Worm (Caenorhabditis elegans) whole organism, mixed stage, embryonic: ENCODE results near the gene srh-27.

ENCODE experiments used
- M03D4.4 ChIP-seq: sonication (generic microtip); optimal IDR thresholded peaks from 2 replicates; lab custom pipeline; 2017; ENCODE audit warnings: mild to moderate bottlenecking, missing genetic modification characterization, missing compliant biosample characterization
- bed-3 ChIP-seq: fragments of 200-800 bp; sonication (Bioruptor generic); optimal IDR thresholded peaks from 3 replicates; lab custom pipeline; 2018; ENCODE audit warnings: mild to moderate bottlenecking, missing genetic modification characterization, moderate library complexity, missing compliant biosample characterization
- blmp-1 ChIP-seq: fragments of 150-350 bp; optimal IDR thresholded peaks from 2 replicates; lab custom pipeline; 2014; ENCODE audit warnings: missing biosample characterization, missing genetic modification characterization
- ceh-39 ChIP-seq: fragments of 150-350 bp; optimal IDR thresholded peaks from 2 replicates; lab custom pipeline; 2014; ENCODE audit warnings: missing biosample characterization, missing genetic modification characterization
- ceh-83 ChIP-seq: fragments of 200-800 bp; sonication (Bioruptor generic); optimal IDR thresholded peaks from 2 replicates; lab custom pipeline; 2018; ENCODE audit warnings: mild to moderate bottlenecking, missing genetic modification characterization, missing compliant biosample characterization
- ces-1 ChIP-seq: fragments of 150-350 bp; optimal IDR thresholded peaks from 2 replicates; lab custom pipeline; 2014; ENCODE audit warnings: missing biosample characterization, missing genetic modification reagents, missing genetic modification characterization
- cnd-1 ChIP-seq: fragments of 200-800 bp; sonication (Bioruptor generic); optimal IDR thresholded peaks from 2 replicates; lab custom pipeline; 2018; ENCODE audit warnings: mild to moderate bottlenecking, missing genetic modification characterization, missing compliant biosample characterization
- drap-1 ChIP-seq: fragments of 200-800 bp; sonication (Bioruptor generic); optimal IDR thresholded peaks from 3 replicates; lab custom pipeline; 2018; ENCODE audit warnings: mild to moderate bottlenecking, missing genetic modification characterization, missing compliant biosample characterization
- elt-1 ChIP-seq: sonication (generic microtip); optimal IDR thresholded peaks from 2 replicates; lab custom pipeline; 2017; ENCODE audit warnings: missing genetic modification characterization, mild to moderate bottlenecking, missing compliant biosample characterization, antibody characterized with exemption, moderate library complexity, borderline replicate concordance; ENCODE audit not compliant: insufficient read depth
- elt-3 ChIP-seq: fragments of 150-350 bp; optimal IDR thresholded peaks from 2 replicates; lab custom pipeline; 2014; ENCODE audit warnings: missing biosample characterization, missing genetic modification characterization
- flh-1 ChIP-seq: fragments of 200-800 bp; sonication (Bioruptor generic); optimal IDR thresholded peaks from 2 replicates; lab custom pipeline; 2018; ENCODE audit warnings: mild to moderate bottlenecking, missing genetic modification characterization, moderate library complexity, missing compliant biosample characterization
- ham-2 ChIP-seq: fragments of 200-800 bp; sonication (Bioruptor generic); optimal IDR thresholded peaks from 2 replicates; lab custom pipeline; 2018; ENCODE audit warnings: mild to moderate bottlenecking, missing genetic modification characterization, missing compliant biosample characterization
- hlh-1 ChIP-seq: fragments of 150-350 bp; optimal IDR thresholded peaks from 2 replicates; lab custom pipeline; 2014; ENCODE audit warnings: missing biosample characterization, missing genetic modification reagents, missing genetic modification characterization
- lin-13 ChIP-seq: fragments of 150-350 bp; optimal IDR thresholded peaks from 2 replicates; lab custom pipeline; 2014; ENCODE audit warnings: missing biosample characterization, missing genetic modification characterization
- lin-32 ChIP-seq: fragments of 200-800 bp; sonication (Bioruptor generic); optimal IDR thresholded peaks from 2 replicates; lab custom pipeline; 2018; ENCODE audit warnings: mild to moderate bottlenecking, missing genetic modification characterization, missing compliant biosample characterization
- lsy-2 ChIP-seq: fragments of 150-350 bp; optimal IDR thresholded peaks from 2 replicates; lab custom pipeline; 2014; ENCODE audit warnings: missing biosample characterization, missing genetic modification characterization
- mab-5 ChIP-seq: fragments of 150-350 bp; optimal IDR thresholded peaks from 2 replicates; lab custom pipeline; 2014; ENCODE audit warnings: missing biosample characterization, missing genetic modification characterization
- mep-1 ChIP-seq: fragments of 150-350 bp; optimal IDR thresholded peaks from 2 replicates; lab custom pipeline; 2017; ENCODE audit warnings: missing biosample characterization, missing genetic modification reagents, missing genetic modification characterization, inconsistent platforms
- mls-2 ChIP-seq: sonication (generic microtip); optimal IDR thresholded peaks from 2 replicates; lab custom pipeline; 2016; ENCODE audit warnings: mild to moderate bottlenecking, missing genetic modification characterization, moderate library complexity, missing compliant biosample characterization
- nhr-12 ChIP-seq: fragments of 150-350 bp; optimal IDR thresholded peaks from 2 replicates; lab custom pipeline; 2014; ENCODE audit warnings: missing biosample characterization, missing genetic modification characterization
- nhr-2 ChIP-seq: fragments of 150-350 bp; optimal IDR thresholded peaks from 2 replicates; lab custom pipeline; 2014; ENCODE audit warnings: missing biosample characterization, missing genetic modification characterization
- nhr-237 ChIP-seq: fragments of 150-350 bp; optimal IDR thresholded peaks from 2 replicates; lab custom pipeline; 2014; ENCODE audit warnings: missing biosample characterization, missing genetic modification characterization
- nhr-28 ChIP-seq: fragments of 150-350 bp; optimal IDR thresholded peaks from 2 replicates; lab custom pipeline; 2014; ENCODE audit warnings: missing biosample characterization, missing genetic modification characterization
- pha-4 ChIP-seq: fragments of 150-350 bp; optimal IDR thresholded peaks from 2 replicates; lab custom pipeline; 2018; ENCODE audit warnings: missing biosample characterization, missing genetic modification reagents, missing genetic modification characterization
- sem-2 ChIP-seq: fragments of 200-800 bp; sonication (Bioruptor generic); optimal IDR thresholded peaks from 2 replicates; lab custom pipeline; 2018; ENCODE audit warnings: mild to moderate bottlenecking, missing genetic modification characterization, missing compliant biosample characterization
- snpc-4 ChIP-seq: fragments of 150-350 bp; optimal IDR thresholded peaks from 2 replicates; lab custom pipeline; 2014; ENCODE audit warnings: missing biosample characterization, missing genetic modification characterization
- tbx-8 ChIP-seq: fragments of 200-800 bp; sonication (Bioruptor generic); optimal IDR thresholded peaks from 2 replicates; lab custom pipeline; 2018; ENCODE audit warnings: mild to moderate bottlenecking, missing genetic modification characterization, moderate library complexity, missing compliant biosample characterization
- unc-120 ChIP-seq: sonication (generic microtip); optimal IDR thresholded peaks from 2 replicates; lab custom pipeline; 2017; ENCODE audit warnings: missing genetic modification characterization, missing compliant biosample characterization; ENCODE audit not compliant: poor library complexity, severe bottlenecking
- unc-39 ChIP-seq: fragments of 150-350 bp; optimal IDR thresholded peaks from 2 replicates; lab custom pipeline; 2014; ENCODE audit warnings: missing biosample characterization, missing genetic modification characterization
- unc-62 ChIP-seq: fragments of 150-350 bp; optimal IDR thresholded peaks from 2 replicates; lab custom pipeline; 2014; ENCODE audit warnings: missing biosample characterization, missing genetic modification reagents, missing genetic modification characterization
- zip-8 ChIP-seq: fragments of 150-350 bp; optimal IDR thresholded peaks from 2 replicates; lab custom pipeline; 2014; ENCODE audit warnings: missing biosample characterization, missing genetic modification characterization
- ztf-11 ChIP-seq: fragments of 150-350 bp; optimal IDR thresholded peaks from 2 replicates; lab custom pipeline; 2014; ENCODE audit warnings: missing biosample characterization, missing genetic modification characterization

Gene srh-27

DNA sequence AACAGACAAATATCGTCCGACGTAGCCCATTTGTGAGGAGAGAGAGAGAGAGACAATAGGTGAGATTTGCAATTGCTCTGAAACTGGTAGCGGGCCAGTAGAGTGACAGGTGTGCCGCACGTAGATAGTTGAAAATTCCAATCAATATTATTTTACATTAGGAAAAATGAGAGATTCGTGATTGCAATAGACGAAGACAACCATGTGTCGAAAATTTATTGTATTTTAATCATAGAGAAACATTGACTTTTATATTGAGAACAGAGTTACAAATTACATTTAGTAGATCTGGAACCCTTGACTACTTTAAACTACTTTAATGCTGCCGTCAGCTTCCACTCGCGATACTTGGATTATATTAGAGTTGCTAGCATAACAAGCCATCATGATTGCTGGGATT, 35.9 kb upstream of the srh-27 start, which contains the start of gene Y57A10C.1:
TSS of gene Y57A10C.1 (minus strand) at position 101 of the 400 bp plus-strand sequence.
- TF ChIP-seq ceh-39 (no peak), drap-1 (GFP tag; lab: Kevin White, UChicago) (no peak), ceh-83 (GFP tag; lab: Kevin White, UChicago) (no peak), ham-2 (GFP tag; lab: Kevin White, UChicago) (no peak), tbx-8 (GFP tag; lab: Kevin White, UChicago) (no peak), lin-13 (tag; lab: Kevin White, UChicago) (no peak), ces-1 (GFP tag; lab: Kevin White, UChicago) (no peak), lin-32 (GFP tag; lab: Kevin White, UChicago) (no peak), lsy-2 (no peak), zip-8 (tag; lab: Kevin White, UChicago) (no peak), unc-39 (tag; lab: Kevin White, UChicago) (no peak), M03D4.4 (tag; lab: Kevin White, UChicago) (no peak), nhr-28 (no peak), blmp-1 (tag; lab: Kevin White, UChicago) (no peak), hlh-1 (tag; lab: Kevin White, UChicago) (no peak), nhr-237 (tag; lab: Kevin White, UChicago) (no peak)
- TF ChIP-seq, all 35 proteins: peak for 0

- TF ChIP-seq M03D4.4 (tag; lab: Kevin White, UChicago) = no peak
- TF ChIP-seq ztf-11 = no peak
- no peak for TF ChIP-seq lin-32 (GFP tag; lab: Kevin White, UChicago)
- no peak for TF ChIP-seq unc-62 (GFP tag; lab: Kevin White, UChicago)
- no peak for TF ChIP-seq tbx-8 (GFP tag; lab: Kevin White, UChicago)
- no peak for TF ChIP-seq mep-1
- TF ChIP-seq lsy-2 = no peak
- no peak for TF ChIP-seq nhr-28
- TF ChIP-seq blmp-1 (tag; lab: Kevin White, UChicago) = no peak
- no peak for TF ChIP-seq pha-4
- TF ChIP-seq elt-1 = no peak
These were observed 33.5 kb upstream of the srh-27 start, which contains the start of gene Y57A10C.11 for ce11 chrII:12414805-12415204. Gene Y57A10C.11 (minus strand): TSS chrII:12414905.

DNA sequence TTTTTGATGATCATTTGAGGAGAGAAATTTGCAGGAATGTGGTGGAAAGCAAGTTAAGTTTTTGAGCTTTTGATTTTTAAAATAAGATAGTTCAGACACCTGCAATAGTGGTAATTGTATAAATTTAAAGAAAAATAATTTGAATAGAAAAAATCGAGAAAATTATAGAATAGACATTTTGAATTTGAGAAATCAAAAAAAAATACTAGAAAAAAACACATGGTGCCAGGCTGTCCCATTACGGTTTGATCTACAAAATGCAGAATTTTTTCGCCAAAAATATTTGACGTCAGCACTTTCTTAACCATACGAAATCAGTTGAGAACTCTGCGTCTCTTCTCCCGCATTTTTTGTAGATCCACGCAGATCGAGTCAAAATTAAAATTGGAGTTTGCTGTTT, 30.8 kb upstream of the srh-27 start, which contains the start of gene sre-27:
TSS of gene sre-27 (minus strand) at position 101 of the 400 bp plus-strand sequence.
- TF ChIP-seq ceh-83 (GFP tag; lab: Kevin White, UChicago) (no peak), ces-1 (GFP tag; lab: Kevin White, UChicago) (no peak), drap-1 (GFP tag; lab: Kevin White, UChicago) (no peak), bed-3 (GFP tag; lab: Kevin White, UChicago) (no peak), cnd-1 (tag; lab: Kevin White, UChicago) (no peak), tbx-8 (GFP tag; lab: Kevin White, UChicago) (no peak), ztf-11 (no peak), sem-2 (GFP tag; lab: Kevin White, UChicago) (no peak), mls-2 (no peak), unc-39 (tag; lab: Kevin White, UChicago) (no peak), nhr-28 (no peak), unc-120 (tag; lab: Kevin White, UChicago) (no peak), blmp-1 (tag; lab: Kevin White, UChicago) (no peak), lsy-2 (no peak), nhr-2 (tag; lab: Kevin White, UChicago) (no peak), hlh-1 (tag; lab: Kevin White, UChicago) (no peak), nhr-12 (no peak), mab-5 (tag; lab: Kevin White, UChicago) (no peak), unc-62 (GFP tag; lab: Kevin White, UChicago) (no peak)
- TF ChIP-seq, all 35 proteins: peak for 0

- TF ChIP-seq lin-32 (GFP tag; lab: Kevin White, UChicago) = no peak
- TF ChIP-seq elt-1 = no peak
- TF ChIP-seq elt-3 (tag; lab: Kevin White, UChicago) = no peak
- TF ChIP-seq unc-39 (tag; lab: Kevin White, UChicago) = no peak
- no peak for TF ChIP-seq unc-62 (GFP tag; lab: Kevin White, UChicago)
- TF ChIP-seq hlh-1 (tag; lab: Kevin White, UChicago) = no peak
- TF ChIP-seq ces-1 (GFP tag; lab: Kevin White, UChicago) = no peak
- no peak for TF ChIP-seq flh-1 (GFP tag; lab: Kevin White, UChicago)
- no peak for TF ChIP-seq nhr-237 (tag; lab: Kevin White, UChicago)
- TF ChIP-seq unc-120 (tag; lab: Kevin White, UChicago) = no peak
- no peak for TF ChIP-seq ztf-11
- TF ChIP-seq cnd-1 (tag; lab: Kevin White, UChicago) = no peak
- no peak for TF ChIP-seq nhr-28
- TF ChIP-seq ceh-83 (GFP tag; lab: Kevin White, UChicago) = no peak
- no peak for TF ChIP-seq snpc-4 (tag; lab: Kevin White, UChicago)
- TF ChIP-seq ham-2 (GFP tag; lab: Kevin White, UChicago) = no peak
- TF ChIP-seq blmp-1 (tag; lab: Kevin White, UChicago) = no peak
- TF ChIP-seq mab-5 (tag; lab: Kevin White, UChicago) = no peak
These were observed 30.3 kb upstream of the srh-27 start for ce11 chrII:12417996-12418395.
